Fruit fly (Drosophila melanogaster): ENCODE data around the gene kairos.

kairos gene

DNA sequence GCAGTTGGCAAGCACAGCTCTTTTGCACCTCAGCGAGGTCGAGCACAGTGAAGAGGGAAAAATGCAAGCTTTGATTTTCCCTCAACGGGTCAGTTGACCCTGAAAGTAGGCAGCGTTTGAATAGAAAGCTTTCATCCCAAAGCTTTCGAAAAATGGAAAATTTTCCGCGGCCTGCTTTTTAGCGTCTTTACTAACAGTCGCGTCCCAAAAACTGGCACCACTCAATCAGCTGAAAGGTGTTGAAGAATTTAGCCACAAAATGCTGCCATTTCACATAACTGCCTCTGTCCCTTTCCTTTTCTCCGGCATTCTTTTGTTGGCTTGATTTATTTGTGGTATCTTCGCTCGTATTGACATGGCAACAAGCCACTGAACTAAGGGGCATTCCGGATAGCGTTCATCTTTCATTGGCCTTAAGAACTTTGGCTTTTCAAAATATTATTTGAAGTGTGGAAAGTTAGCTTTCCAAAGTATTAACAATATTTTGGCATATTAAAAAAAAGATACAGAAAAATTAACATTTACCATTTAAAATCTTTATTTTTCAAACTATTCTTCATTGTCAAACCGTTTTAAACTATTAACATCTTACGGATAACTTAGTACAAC is 36.0 kb downstream of the kairos start:
- TF ChIP-seq CG15336 (GFP tag; IDR thresholded peaks at IDR 0.05): no peak
- TF ChIP-seq CG10631 (GFP tag; optimal IDR thresholded peaks at IDR 0.05): no peak
- no peak for TF ChIP-seq CG11902 (GFP tag; optimal IDR thresholded peaks at IDR 0.05)
- no peak for TF ChIP-seq Lpt (GFP tag; optimal IDR thresholded peaks at IDR 0.05)
- TF ChIP-seq Hr4 (GFP tag; optimal IDR thresholded peaks at IDR 0.05): no peak
- TF ChIP-seq pdm3 (GFP tag; optimal IDR thresholded peaks at IDR 0.05): peak; percentile 35
- no peak for TF ChIP-seq CG8632 (GFP tag; optimal IDR thresholded peaks at IDR 0.05)
- no peak for TF ChIP-seq CG4318 (GFP tag; optimal IDR thresholded peaks at IDR 0.05)
- TF ChIP-seq Eip93F (GFP tag; optimal IDR thresholded peaks at IDR 0.05): no peak
- TF ChIP-seq CG6163 (GFP tag; IDR thresholded peaks at IDR 0.05): no peak
- TF ChIP-seq topi (GFP tag; optimal IDR thresholded peaks at IDR 0.05): peak; percentile 34
- no peak for TF ChIP-seq CG6854 (GFP tag; optimal IDR thresholded peaks at IDR 0.05)
- peak; percentile 56 for TF ChIP-seq esn (GFP tag; optimal IDR thresholded peaks at IDR 0.05)
- no peak for TF ChIP-seq CG11762 (GFP tag; optimal IDR thresholded peaks at IDR 0.05; ENCODE audit: insufficient read depth)
- peak; percentile 33 for TF ChIP-seq Met (GFP tag; optimal IDR thresholded peaks at IDR 0.05)
- no peak for TF ChIP-seq vri (GFP tag; optimal IDR thresholded peaks at IDR 0.05)
- TF ChIP-seq Hr39 (GFP tag; optimal IDR thresholded peaks at IDR 0.05): peak; percentile 69
- peak; percentile 52 for TF ChIP-seq CG31627 (GFP tag; optimal IDR thresholded peaks at IDR 0.05)
- TF ChIP-seq Ets21C (GFP tag; optimal IDR thresholded peaks at IDR 0.05): no peak
- no peak for TF ChIP-seq CG3919 (GFP tag; optimal IDR thresholded peaks at IDR 0.05)
- TF ChIP-seq Ets96B (tag; optimal IDR thresholded peaks at IDR 0.05): no peak
- no peak for TF ChIP-seq net (GFP tag; optimal IDR thresholded peaks at IDR 0.05)
- no peak for TF ChIP-seq spab (GFP tag; optimal IDR thresholded peaks at IDR 0.05)
- no peak for TF ChIP-seq Eip75B (GFP tag; optimal IDR thresholded peaks at IDR 0.05)
- no peak for TF ChIP-seq CG6808 (GFP tag; optimal IDR thresholded peaks at IDR 0.05)
- peak; percentile 36 for TF ChIP-seq OdsH (GFP tag; optimal IDR thresholded peaks at IDR 0.05)
- no peak for TF ChIP-seq achi (GFP tag; optimal IDR thresholded peaks at IDR 0.05)
- TF ChIP-seq dac (GFP tag; optimal IDR thresholded peaks at IDR 0.05): no peak
- TF ChIP-seq svp (GFP tag): no peak
- TF ChIP-seq ss (GFP tag; optimal IDR thresholded peaks at IDR 0.05): no peak
- no peak for TF ChIP-seq CG6276 (GFP tag; optimal IDR thresholded peaks at IDR 0.05)
- TF ChIP-seq dsx (GFP tag; optimal IDR thresholded peaks at IDR 0.05; ENCODE audit: poor library complexity, severe bottlenecking): no peak
- TF ChIP-seq CG8119 (GFP tag; IDR thresholded peaks at IDR 0.05): no peak
- peak; percentile 21 for TF ChIP-seq acj6 (GFP tag; optimal IDR thresholded peaks at IDR 0.05)
- TF ChIP-seq CG11294 (GFP tag; IDR thresholded peaks at IDR 0.05): no peak
- no peak for TF ChIP-seq Blimp-1 (GFP tag; optimal IDR thresholded peaks at IDR 0.05)
- TF ChIP-seq eg (GFP tag; IDR thresholded peaks at IDR 0.05): 0 out of 3 replicates have a peak, but pooled peaks have one; percentile 23
- no peak for TF ChIP-seq Hr38 (GFP tag; optimal IDR thresholded peaks at IDR 0.05)
- TF ChIP-seq CG32006 (GFP tag; optimal IDR thresholded peaks at IDR 0.05): peak; percentile 56
- TF ChIP-seq CG9139 (GFP tag; optimal IDR thresholded peaks at IDR 0.05): no peak
- peak; percentile 42 for TF ChIP-seq Sox102F (GFP tag; optimal IDR thresholded peaks at IDR 0.05)
- no peak for TF ChIP-seq CG7368 (GFP tag; optimal IDR thresholded peaks at IDR 0.05)
- no peak for TF ChIP-seq CG1621 (tag; optimal IDR thresholded peaks at IDR 0.05)
- TF ChIP-seq Sox14 (GFP tag; optimal IDR thresholded peaks at IDR 0.05): peak; percentile 54
- peak; percentile 38 for TF ChIP-seq Smox (GFP tag; optimal IDR thresholded peaks at IDR 0.05)
- TF ChIP-seq CG10669 (GFP tag; optimal IDR thresholded peaks at IDR 0.05): no peak
- TF ChIP-seq Eip78C (GFP tag): peak; percentile 47
- no peak for TF ChIP-seq Sox15 (GFP tag; optimal IDR thresholded peaks at IDR 0.05)
- peak in 1 of 2 experiments; percentile 42 for TF ChIP-seq salr (GFP tag; optimal IDR thresholded peaks at IDR 0.05)
- no peak for TF ChIP-seq CG6792 (GFP tag; optimal IDR thresholded peaks at IDR 0.05)
- TF ChIP-seq fd85E (GFP tag; optimal IDR thresholded peaks at IDR 0.05): no peak
- peak; percentile 32 for TF ChIP-seq lz (GFP tag; optimal IDR thresholded peaks at IDR 0.05)

All from whole organism, prepupa.